Fruit fly (Drosophila melanogaster) whole organism, embryonic: ENCODE results near the gene CG4041.

Experiments
- C15 ChIP-seq: fragments of 200-800 bp; sonication (Bioruptor generic); IDR thresholded peaks from 3 replicates; pipeline ENCODE4 v1.3.6; 2022; ENCODE audit warnings: missing biosample characterization, missing genetic modification characterization
- CG10274 ChIP-seq: fragments of 200-800 bp; sonication (Bioruptor generic); optimal IDR thresholded peaks from 3 replicates; lab custom pipeline; 2017; ENCODE audit warnings: missing biosample characterization, mild to moderate bottlenecking, missing genetic modification characterization
- CG10979 ChIP-seq: fragments of 200-800 bp; sonication (Bioruptor generic); optimal IDR thresholded peaks from 2 replicates; lab custom pipeline; 2018; ENCODE audit warnings: missing biosample characterization, mild to moderate bottlenecking, missing genetic modification characterization, moderate library complexity
- CG11456 ChIP-seq: fragments of 200-800 bp; sonication (Bioruptor generic); IDR thresholded peaks from 3 replicates; pipeline ENCODE4 v1.3.6; 2022; ENCODE audit warnings: missing biosample characterization, missing genetic modification characterization
- CG12659 ChIP-seq: fragments of 200-800 bp; sonication (Bioruptor generic); optimal IDR thresholded peaks from 3 replicates; lab custom pipeline; 2017; ENCODE audit warnings: mild to moderate bottlenecking, missing biosample characterization, missing genetic modification reagents, missing genetic modification characterization
- CG14965 ChIP-seq: fragments of 200-800 bp; sonication (Bioruptor generic); optimal IDR thresholded peaks from 2 replicates; lab custom pipeline; 2016; ENCODE audit warnings: missing biosample characterization, missing genetic modification characterization, borderline replicate concordance
- CG17328 ChIP-seq: fragments of 200-800 bp; sonication (Bioruptor generic); IDR thresholded peaks from 2 replicates; pipeline ENCODE4 v1.3.6; 2022; ENCODE audit warnings: missing biosample characterization, missing genetic modification characterization
- CG18262 ChIP-seq: fragments of 200-800 bp; optimal IDR thresholded peaks from 3 replicates; lab custom pipeline; 2019; ENCODE audit warnings: missing biosample characterization, mild to moderate bottlenecking, missing genetic modification characterization, moderate library complexity
- CG18764 ChIP-seq: fragments of 200-800 bp; sonication (Bioruptor generic); optimal IDR thresholded peaks from 3 replicates; lab custom pipeline; 2016; ENCODE audit warnings: missing biosample characterization, missing genetic modification characterization
- CG2678 ChIP-seq: fragments of 200-800 bp; sonication (Bioruptor generic); optimal IDR thresholded peaks from 3 replicates; lab custom pipeline; 2019; ENCODE audit warnings: missing biosample characterization, mild to moderate bottlenecking, missing genetic modification characterization, moderate library complexity
- CG31224 ChIP-seq: fragments of 200-800 bp; sonication (Bioruptor generic); IDR thresholded peaks from 2 replicates; pipeline ENCODE4 v1.3.6; 2022; ENCODE audit warnings: missing biosample characterization, missing genetic modification characterization
- CG32772 ChIP-seq: fragments of 200-800 bp; sonication (Bioruptor generic); IDR thresholded peaks from 2 replicates; pipeline ENCODE4 v1.3.6; 2022; ENCODE audit warnings: missing biosample characterization, missing genetic modification characterization
- CG3407 ChIP-seq: fragments of 200-800 bp; sonication (Bioruptor generic); optimal IDR thresholded peaks from 2 replicates; lab custom pipeline; 2018; ENCODE audit warnings: missing biosample characterization, mild to moderate bottlenecking, missing genetic modification characterization
- CG6689 ChIP-seq: fragments of 200-800 bp; sonication (Bioruptor generic); IDR thresholded peaks from 2 replicates; pipeline ENCODE4 v1.3.6; 2022; ENCODE audit warnings: missing biosample characterization, missing genetic modification characterization
- CG6813 ChIP-seq: fragments of 200-800 bp; sonication (Bioruptor generic); optimal IDR thresholded peaks from 2 replicates; lab custom pipeline; 2017; ENCODE audit warnings: missing biosample characterization, missing genetic modification characterization, mild to moderate bottlenecking, moderate library complexity, missing genetic modification reagents
- Camta ChIP-seq: fragments of 200-800 bp; sonication (Bioruptor generic); optimal IDR thresholded peaks from 2 replicates; lab custom pipeline; 2016; ENCODE audit warnings: missing biosample characterization, missing genetic modification characterization
- Dad ChIP-seq: fragments of 200-800 bp; sonication (Bioruptor generic); optimal IDR thresholded peaks from 3 replicates; lab custom pipeline; 2016; ENCODE audit warnings: missing biosample characterization, missing genetic modification characterization
- E2f2 ChIP-seq: fragments of 200-800 bp; sonication (Bioruptor generic); IDR thresholded peaks from 2 replicates; pipeline ENCODE4 v1.3.6; 2022; ENCODE audit warnings: missing biosample characterization, missing genetic modification characterization
- Elba2 ChIP-seq: fragments of 200-800 bp; sonication (Bioruptor generic); optimal IDR thresholded peaks from 3 replicates; lab custom pipeline; 2016; ENCODE audit warnings: missing biosample characterization, missing genetic modification characterization
- HLH3B ChIP-seq: fragments of 200-800 bp; sonication (Bioruptor generic); IDR thresholded peaks from 2 replicates; pipeline ENCODE4 v1.3.6; 2022; ENCODE audit warnings: missing biosample characterization, missing genetic modification characterization
- HmgZ ChIP-seq: fragments of 200-800 bp; sonication (Bioruptor generic); optimal IDR thresholded peaks from 2 replicates; lab custom pipeline; 2018; ENCODE audit warnings: missing biosample characterization, mild to moderate bottlenecking, missing genetic modification characterization
- Neu2 ChIP-seq: fragments of 200-800 bp; sonication (Bioruptor generic); optimal IDR thresholded peaks from 3 replicates; lab custom pipeline; 2016; ENCODE audit warnings: missing biosample characterization, missing genetic modification characterization, borderline replicate concordance
- NfI ChIP-seq: fragments of 200-800 bp; sonication (Bioruptor generic); optimal IDR thresholded peaks from 3 replicates; lab custom pipeline; 2018; ENCODE audit warnings: missing biosample characterization, mild to moderate bottlenecking, missing genetic modification characterization, moderate library complexity
- Sin3A ChIP-seq: fragments of >200 bp; optimal IDR thresholded peaks from 2 replicates; lab custom pipeline; 2018
- Sry-δ ChIP-seq: fragments of 200-800 bp; sonication (Bioruptor generic); optimal IDR thresholded peaks from 2 replicates; lab custom pipeline; 2016; ENCODE audit warnings: missing biosample characterization, missing genetic modification characterization
- ase ChIP-seq: fragments of 200-800 bp; sonication (Bioruptor generic); IDR thresholded peaks from 3 replicates; pipeline ENCODE4 v1.3.6; 2022; ENCODE audit warnings: missing biosample characterization, missing genetic modification characterization
- bab2 ChIP-seq: fragments of 200-800 bp; sonication (Bioruptor generic); optimal IDR thresholded peaks from 2 replicates; lab custom pipeline; 2016; ENCODE audit warnings: missing biosample characterization, missing genetic modification characterization
- corto ChIP-seq: fragments of 200-800 bp; sonication (Bioruptor generic); optimal IDR thresholded peaks from 2 replicates; lab custom pipeline; 2016; ENCODE audit warnings: missing biosample characterization, mild to moderate bottlenecking, missing genetic modification characterization, moderate library complexity
- danr ChIP-seq: fragments of 200-800 bp; sonication (Bioruptor generic); IDR thresholded peaks from 2 replicates; pipeline ENCODE4 v1.3.6; 2022; ENCODE audit warnings: missing biosample characterization, missing genetic modification characterization
- nerfin-2 ChIP-seq: fragments of 200-800 bp; sonication (Bioruptor generic); IDR thresholded peaks from 2 replicates; pipeline ENCODE4 v1.3.6; 2022; ENCODE audit warnings: missing biosample characterization, missing genetic modification characterization; ENCODE audit not compliant: partially characterized antibody
- nmo ChIP-seq: fragments of 200-800 bp; sonication (Bioruptor generic); optimal IDR thresholded peaks from 2 replicates; lab custom pipeline; 2018; ENCODE audit warnings: missing biosample characterization, mild to moderate bottlenecking, missing genetic modification characterization, moderate library complexity
- pita ChIP-seq: fragments of 200-800 bp; sonication (Bioruptor generic); optimal IDR thresholded peaks from 2 replicates; lab custom pipeline; 2017; ENCODE audit warnings: missing biosample characterization, mild to moderate bottlenecking, missing genetic modification characterization
- pnt ChIP-seq: fragments of 200-800 bp; sonication (Bioruptor generic); optimal IDR thresholded peaks from 3 replicates; lab custom pipeline; 2016; ENCODE audit warnings: missing biosample characterization, missing genetic modification characterization
- salm ChIP-seq: fragments of 200-800 bp; sonication (Bioruptor generic); optimal IDR thresholded peaks from 2 replicates; lab custom pipeline; 2018; ENCODE audit warnings: missing biosample characterization, mild to moderate bottlenecking, missing genetic modification characterization
- sima ChIP-seq: fragments of 200-800 bp; sonication (Bioruptor generic); optimal IDR thresholded peaks from 2 replicates; lab custom pipeline; 2016; ENCODE audit warnings: missing biosample characterization, missing genetic modification characterization
- slbo ChIP-seq: fragments of 200-800 bp; sonication (Bioruptor generic); IDR thresholded peaks from 2 replicates; pipeline ENCODE4 v1.3.6; 2022; ENCODE audit warnings: missing biosample characterization, missing genetic modification characterization
- sr ChIP-seq: fragments of 200-800 bp; sonication (Bioruptor generic); IDR thresholded peaks from 3 replicates; pipeline ENCODE4 v1.3.6; 2022; ENCODE audit warnings: missing biosample characterization, missing genetic modification characterization
- stwl ChIP-seq: fragments of 200-800 bp; sonication (Bioruptor generic); optimal IDR thresholded peaks from 3 replicates; lab custom pipeline; 2018; ENCODE audit warnings: missing biosample characterization, mild to moderate bottlenecking, missing genetic modification characterization, moderate library complexity
- tin ChIP-seq: fragments of 200-800 bp; sonication (Bioruptor generic); optimal IDR thresholded peaks from 3 replicates; lab custom pipeline; 2016; ENCODE audit warnings: missing biosample characterization, missing genetic modification characterization
- trh ChIP-seq: fragments of 200-800 bp; sonication (Bioruptor generic); optimal IDR thresholded peaks from 2 replicates; lab custom pipeline; 2016; ENCODE audit warnings: missing biosample characterization, missing genetic modification characterization
- tup ChIP-seq: fragments of 200-800 bp; sonication (Bioruptor generic); optimal IDR thresholded peaks from 2 replicates; lab custom pipeline; 2016; ENCODE audit warnings: missing biosample characterization, mild to moderate bottlenecking, missing genetic modification characterization, moderate library complexity
- unc-4 ChIP-seq: fragments of 200-800 bp; sonication (Bioruptor generic); IDR thresholded peaks from 2 replicates; pipeline ENCODE4 v1.3.6; 2022; ENCODE audit warnings: missing biosample characterization, missing genetic modification characterization; ENCODE audit not compliant: partially characterized antibody

The CG4041 gene

dm6 chrX:4906573-4906972, 11.7 kb downstream of the CG4041 start, which contains the start of gene CG6927 (continued):
- no peak for TF ChIP-seq tup (GFP tag; lab: Kevin White, UChicago)
- TF ChIP-seq CG12659 (GFP tag; lab: Kevin White, UChicago) = peak; percentile 61
- TF ChIP-seq CG6689 (GFP tag; lab: Robert Waterston, UW) = peak; percentile 97
- peak; percentile 13 for TF ChIP-seq stwl (tag; lab: Kevin White, UChicago)
- TF ChIP-seq CG31224 (GFP tag; lab: Robert Waterston, UW) = peak; percentile 88
- peak; percentile 70 for TF ChIP-seq trh
- TF ChIP-seq pnt (GFP tag; lab: Kevin White, UChicago) = peak; percentile 64
- peak; percentile 77 for TF ChIP-seq CG18262 (tag; lab: Kevin White, UChicago)
- no peak for TF ChIP-seq C15 (GFP tag; lab: Robert Waterston, UW)
- peak; percentile 94 for TF ChIP-seq slbo (GFP tag; lab: Robert Waterston, UW)
- no peak for TF ChIP-seq CG6813 (GFP tag; lab: Kevin White, UChicago)
- peak; percentile 83 for TF ChIP-seq E2f2
- no peak for TF ChIP-seq bab2 (GFP tag; lab: Kevin White, UChicago)
- no peak for TF ChIP-seq unc-4 (GFP tag; lab: Robert Waterston, UW)
- peak; percentile 86 for TF ChIP-seq CG11456 (GFP tag; lab: Robert Waterston, UW)
- TF ChIP-seq CG14965 (GFP tag; lab: Kevin White, UChicago) = no peak
- TF ChIP-seq nerfin-2 = no peak
- TF ChIP-seq corto (GFP tag; lab: Kevin White, UChicago) = no peak
- no peak for TF ChIP-seq sr (GFP tag; lab: Robert Waterston, UW)
- no peak for TF ChIP-seq Sry-δ (GFP tag; lab: Kevin White, UChicago)
- no peak for TF ChIP-seq Elba2
- TF ChIP-seq CG2678 = peak; percentile 79
- peak; percentile 100 for TF ChIP-seq CG32772 (GFP tag; lab: Robert Waterston, UW)
- TF ChIP-seq CG17328 (GFP tag; lab: Robert Waterston, UW) = peak; percentile 93
- TF ChIP-seq CG10274 (GFP tag; lab: Kevin White, UChicago) = no peak
- TF ChIP-seq Sin3A (lab: Kevin White, UChicago) = no peak
- TF ChIP-seq Camta (GFP tag; lab: Kevin White, UChicago) = peak; percentile 69
- TF ChIP-seq salm (tag; lab: Kevin White, UChicago) = no peak
- TF ChIP-seq CG18764 (GFP tag; lab: Kevin White, UChicago) = no peak
- peak; percentile 87 for TF ChIP-seq ase (GFP tag; lab: Robert Waterston, UW)
- TF ChIP-seq CG10979 (tag; lab: Kevin White, UChicago) = peak; percentile 59
- peak; percentile 60 for TF ChIP-seq NfI (GFP tag; lab: Kevin White, UChicago)
- peak; percentile 93 for TF ChIP-seq HLH3B (GFP tag; lab: Robert Waterston, UW)
- TF ChIP-seq Dad (GFP tag; lab: Kevin White, UChicago) = peak; percentile 60
- TF ChIP-seq pita (GFP tag; lab: Kevin White, UChicago) = no peak
- no peak for TF ChIP-seq Neu2 (GFP tag; lab: Kevin White, UChicago)
- no peak for TF ChIP-seq sima (GFP tag; lab: Kevin White, UChicago)
- TF ChIP-seq CG3407 (GFP tag; lab: Kevin White, UChicago) = peak; percentile 4
- peak; percentile 19 for TF ChIP-seq HmgZ (tag; lab: Kevin White, UChicago)
- TF ChIP-seq nmo = peak; percentile 75
- TF ChIP-seq danr (GFP tag; lab: Robert Waterston, UW) = peak; percentile 77
- no peak for TF ChIP-seq tin (GFP tag; lab: Kevin White, UChicago)
